Worm (Caenorhabditis elegans) whole organism, midembryonic: ENCODE measurements around the gene Y73B6BL.47.

Experiments used
- T22C8.4 ChIP-seq: fragments of 200-800 bp; sonication (Bioruptor generic); IDR thresholded peaks from 2 replicates; pipeline ENCODE4 v1.3.6; 2022; ENCODE audit warnings: missing genetic modification characterization, missing compliant biosample characterization
- flt-1 ChIP-seq: fragments of 200-800 bp; sonication (Bioruptor generic); IDR thresholded peaks from 2 replicates; pipeline ENCODE4 v1.3.6; 2022; ENCODE audit warnings: missing genetic modification characterization, missing compliant biosample characterization
- med-1 ChIP-seq: sonication (generic microtip); optimal IDR thresholded peaks from 2 replicates; lab custom pipeline; 2017; ENCODE audit warnings: missing genetic modification characterization, mild to moderate bottlenecking, missing compliant biosample characterization, antibody characterized with exemption, missing genetic modification reagents; ENCODE audit not compliant: insufficient read depth

DNA sequence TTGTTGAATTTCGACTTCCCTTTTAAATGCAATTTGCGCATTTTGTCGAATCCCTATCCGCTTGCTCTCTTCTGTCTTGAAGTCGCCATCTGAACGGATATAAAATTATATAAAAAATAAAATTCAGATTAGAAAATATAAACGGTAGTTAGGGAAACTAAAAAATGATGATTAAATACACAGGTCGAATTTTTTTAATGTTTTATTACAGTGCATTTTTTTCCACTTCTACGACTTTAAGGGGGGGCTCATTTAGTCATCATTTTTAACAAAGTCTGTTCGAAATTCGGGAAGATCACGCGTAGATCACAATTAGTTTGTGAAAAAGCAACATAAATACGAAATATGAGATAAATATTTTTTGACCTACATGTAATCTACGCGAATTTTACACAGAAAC is 18.9 kb upstream of the Y73B6BL.47 start, which contains the start of gene Y73B6BL.14:
- no peak for TF ChIP-seq T22C8.4 (GFP tag; lab: Robert Waterston, UW)
- no peak for TF ChIP-seq med-1
- TF ChIP-seq flt-1 (GFP tag; lab: Robert Waterston, UW) = no peak
